Fruit fly (Drosophila melanogaster) whole organism, embryonic: Measurements from ENCODE around the gene CG43796.

Source experiments
- B-H1 ChIP-seq: fragments of 200-800 bp; sonication (Bioruptor generic); IDR thresholded peaks from 3 replicates; pipeline ENCODE4 v1.3.6; 2022; ENCODE audit warnings: missing biosample characterization, missing genetic modification characterization
- Bgb ChIP-seq: fragments of 200-800 bp; sonication (Bioruptor generic); IDR thresholded peaks from 2 replicates; pipeline ENCODE4 v1.3.6; 2022; ENCODE audit warnings: missing biosample characterization, missing genetic modification characterization; ENCODE audit not compliant: partially characterized antibody
- Blimp-1 ChIP-seq: fragments of 200-800 bp; sonication (Bioruptor generic); optimal IDR thresholded peaks from 3 replicates; lab custom pipeline; 2018; ENCODE audit warnings: missing biosample characterization, missing genetic modification characterization, mild to moderate bottlenecking, moderate library complexity, missing genetic modification reagents
- CG10147 ChIP-seq: fragments of 200-800 bp; sonication (Bioruptor generic); optimal IDR thresholded peaks from 2 replicates; lab custom pipeline; 2019; ENCODE audit warnings: missing biosample characterization, mild to moderate bottlenecking, missing genetic modification characterization, moderate library complexity
- CG10462 ChIP-seq: fragments of 200-800 bp; sonication (Bioruptor generic); optimal IDR thresholded peaks from 2 replicates; lab custom pipeline; 2016; ENCODE audit warnings: missing biosample characterization, missing genetic modification characterization
- CG12104 ChIP-seq: fragments of 200-800 bp; sonication (Bioruptor generic); optimal IDR thresholded peaks from 3 replicates; lab custom pipeline; 2016; ENCODE audit warnings: missing biosample characterization, missing genetic modification characterization
- CG13775 ChIP-seq: fragments of 200-800 bp; sonication (Bioruptor generic); optimal IDR thresholded peaks from 3 replicates; lab custom pipeline; 2017; ENCODE audit warnings: missing biosample characterization, mild to moderate bottlenecking, missing genetic modification characterization
- CG13894 ChIP-seq: fragments of 200-800 bp; sonication (Bioruptor generic); optimal IDR thresholded peaks from 3 replicates; lab custom pipeline; 2018; ENCODE audit warnings: missing biosample characterization, mild to moderate bottlenecking, missing genetic modification characterization, moderate library complexity
- CG15696 ChIP-seq: fragments of 200-800 bp; sonication (Bioruptor generic); optimal IDR thresholded peaks from 2 replicates; lab custom pipeline; 2019; ENCODE audit warnings: missing biosample characterization, mild to moderate bottlenecking, missing genetic modification characterization, moderate library complexity
- CG16779 ChIP-seq: fragments of 200-800 bp; sonication (Bioruptor generic); IDR thresholded peaks from 2 replicates; pipeline ENCODE4 v1.3.6; 2022; ENCODE audit warnings: missing biosample characterization, missing genetic modification characterization
- CG17328 ChIP-seq: fragments of 200-800 bp; sonication (Bioruptor generic); IDR thresholded peaks from 2 replicates; pipeline ENCODE4 v1.3.6; 2022; ENCODE audit warnings: missing biosample characterization, missing genetic modification characterization
- CG17802 ChIP-seq: fragments of 200-800 bp; sonication (Bioruptor generic); optimal IDR thresholded peaks from 2 replicates; lab custom pipeline; 2018; ENCODE audit warnings: missing biosample characterization, mild to moderate bottlenecking, missing genetic modification characterization, moderate library complexity
- CG17829 ChIP-seq: fragments of 200-800 bp; optimal IDR thresholded peaks from 2 replicates; lab custom pipeline; 2019; ENCODE audit warnings: missing biosample characterization, mild to moderate bottlenecking, missing genetic modification characterization, moderate library complexity
- CG18599 ChIP-seq: fragments of 200-800 bp; sonication (Bioruptor generic); optimal IDR thresholded peaks from 3 replicates; lab custom pipeline; 2017; ENCODE audit warnings: missing biosample characterization, missing genetic modification characterization, mild to moderate bottlenecking, moderate library complexity, missing genetic modification reagents
- CG31365 ChIP-seq: fragments of 200-800 bp; sonication (Bioruptor generic); optimal IDR thresholded peaks from 2 replicates; lab custom pipeline; 2018; ENCODE audit warnings: missing biosample characterization, mild to moderate bottlenecking, missing genetic modification characterization
- CG31388 ChIP-seq: fragments of 200-800 bp; sonication (Bioruptor generic); optimal IDR thresholded peaks from 2 replicates; lab custom pipeline; 2016; ENCODE audit warnings: missing biosample characterization, missing genetic modification characterization
- CG32772 ChIP-seq: fragments of 200-800 bp; sonication (Bioruptor generic); IDR thresholded peaks from 2 replicates; pipeline ENCODE4 v1.3.6; 2022; ENCODE audit warnings: missing biosample characterization, missing genetic modification characterization
- CG3281 ChIP-seq: fragments of 200-800 bp; sonication (Bioruptor generic); optimal IDR thresholded peaks from 3 replicates; lab custom pipeline; 2017; ENCODE audit warnings: missing biosample characterization, mild to moderate bottlenecking, missing genetic modification characterization
- CG33213 ChIP-seq: fragments of 200-800 bp; sonication (Bioruptor generic); optimal IDR thresholded peaks from 3 replicates; lab custom pipeline; 2016; ENCODE audit warnings: missing biosample characterization, missing genetic modification characterization
- CG3838 ChIP-seq: fragments of 200-800 bp; sonication (Bioruptor generic); optimal IDR thresholded peaks from 3 replicates; lab custom pipeline; 2016; ENCODE audit warnings: missing biosample characterization, missing genetic modification characterization
- CG6175 ChIP-seq: fragments of 200-800 bp; sonication (Bioruptor generic); IDR thresholded peaks from 3 replicates; pipeline ENCODE4 v1.3.6; 2022; ENCODE audit warnings: missing biosample characterization, missing genetic modification characterization
- CG6272 ChIP-seq: fragments of 200-800 bp; sonication (Bioruptor generic); IDR thresholded peaks from 2 replicates; pipeline ENCODE4 v1.3.6; 2022; ENCODE audit warnings: missing biosample characterization, missing genetic modification characterization
- CG8359 ChIP-seq: fragments of 200-800 bp; sonication (Bioruptor generic); optimal IDR thresholded peaks from 2 replicates; lab custom pipeline; 2017; ENCODE audit warnings: missing biosample characterization, mild to moderate bottlenecking, missing genetic modification characterization, borderline replicate concordance
- CTCF ChIP-seq: fragments of 200-800 bp; sonication (Bioruptor generic); optimal IDR thresholded peaks from 2 replicates; lab custom pipeline; 2017; ENCODE audit warnings: missing biosample characterization, mild to moderate bottlenecking, missing genetic modification characterization, moderate library complexity
- Doc2 ChIP-seq: fragments of 200-800 bp; sonication (Bioruptor generic); IDR thresholded peaks from 2 replicates; pipeline ENCODE4 v1.3.6; 2022; ENCODE audit warnings: missing biosample characterization, missing genetic modification characterization
- Ets97D ChIP-seq: fragments of 200-800 bp; sonication (Bioruptor generic); optimal IDR thresholded peaks from 3 replicates; lab custom pipeline; 2016; ENCODE audit warnings: missing biosample characterization, missing genetic modification characterization
- Hr51 ChIP-seq, 2 experiments: fragments of 200-800 bp; sonication (Bioruptor generic); optimal IDR thresholded peaks; 2 replicates in 1 of 2; 3 replicates in 1 of 2; lab custom pipeline; 2016 to 2018; ENCODE audit warnings: missing biosample characterization in 2 of 2, missing genetic modification characterization in 2 of 2, mild to moderate bottlenecking in 1 of 2, moderate library complexity in 1 of 2
- MESR4 ChIP-seq: fragments of 200-800 bp; sonication (Bioruptor generic); optimal IDR thresholded peaks from 2 replicates; lab custom pipeline; 2018; ENCODE audit warnings: missing biosample characterization, mild to moderate bottlenecking, missing genetic modification characterization, moderate library complexity
- Nf-YB ChIP-seq: fragments of 200-800 bp; sonication (Bioruptor generic); optimal IDR thresholded peaks from 3 replicates; lab custom pipeline; 2019; ENCODE audit warnings: missing biosample characterization, mild to moderate bottlenecking, missing genetic modification characterization, moderate library complexity
- Oaz ChIP-seq: fragments of 200-800 bp; sonication (Bioruptor generic); IDR thresholded peaks from 2 replicates; pipeline ENCODE4 v1.3.6; 2022; ENCODE audit warnings: missing biosample characterization, missing genetic modification characterization
- PHDP ChIP-seq: fragments of 200-800 bp; sonication (Bioruptor generic); optimal IDR thresholded peaks from 3 replicates; lab custom pipeline; 2018; ENCODE audit warnings: missing biosample characterization, mild to moderate bottlenecking, missing genetic modification characterization, moderate library complexity
- Ptx1 ChIP-seq: fragments of 200-800 bp; sonication (Bioruptor generic); IDR thresholded peaks from 2 replicates; pipeline ENCODE4 v1.3.6; 2022; ENCODE audit warnings: missing biosample characterization, missing genetic modification characterization
- Ravus ChIP-seq: fragments of 200-800 bp; sonication (Bioruptor generic); IDR thresholded peaks from 2 replicates; pipeline ENCODE4 v1.3.6; 2022; ENCODE audit warnings: missing biosample characterization, missing genetic modification characterization
- Rfx ChIP-seq: fragments of 200-800 bp; sonication (Bioruptor generic); IDR thresholded peaks from 2 replicates; pipeline ENCODE4 v1.3.6; 2022; ENCODE audit warnings: missing biosample characterization, missing genetic modification characterization
- Sox102F ChIP-seq: fragments of 200-800 bp; sonication (Bioruptor generic); optimal IDR thresholded peaks from 2 replicates; lab custom pipeline; 2018; ENCODE audit warnings: missing biosample characterization, mild to moderate bottlenecking, missing genetic modification characterization, moderate library complexity
- Trl ChIP-seq, 3 experiments: fragments of >200 bp in 2 of 3; fragments of 200-800 bp in 1 of 3; sonication (Bioruptor generic) in 1 of 3; optimal IDR thresholded peaks; 2 replicates in 1 of 3; 3 replicates in 2 of 3; lab custom pipeline; 2016 to 2017; ENCODE audit warnings: missing biosample characterization in 1 of 3, missing genetic modification characterization in 1 of 3
- abd-A ChIP-seq: fragments of 200-800 bp; sonication (Bioruptor generic); optimal IDR thresholded peaks from 3 replicates; lab custom pipeline; 2019; ENCODE audit warnings: missing biosample characterization, mild to moderate bottlenecking, missing genetic modification characterization, moderate library complexity
- ato ChIP-seq: fragments of 200-800 bp; sonication (Bioruptor generic); IDR thresholded peaks from 2 replicates; pipeline ENCODE4 v1.3.6; 2022; ENCODE audit warnings: missing biosample characterization, missing genetic modification characterization; ENCODE audit not compliant: partially characterized antibody
- cwo ChIP-seq: fragments of 200-800 bp; sonication (Bioruptor generic); optimal IDR thresholded peaks from 3 replicates; lab custom pipeline; 2017; ENCODE audit warnings: missing biosample characterization, missing genetic modification characterization, mild to moderate bottlenecking, moderate library complexity, missing genetic modification reagents
- emc ChIP-seq: fragments of 200-800 bp; sonication (Bioruptor generic); optimal IDR thresholded peaks from 2 replicates; lab custom pipeline; 2016; ENCODE audit warnings: missing biosample characterization, missing genetic modification characterization
- exex ChIP-seq: fragments of 200-800 bp; sonication (Bioruptor generic); optimal IDR thresholded peaks from 4 replicates; lab custom pipeline; 2018; ENCODE audit warnings: missing biosample characterization, mild to moderate bottlenecking, missing genetic modification characterization, moderate library complexity
- mld ChIP-seq: fragments of 200-800 bp; sonication (Bioruptor generic); IDR thresholded peaks from 3 replicates; pipeline ENCODE4 v1.3.6; 2022; ENCODE audit warnings: missing biosample characterization, missing genetic modification characterization; ENCODE audit not compliant: partially characterized antibody
- nerfin-2 ChIP-seq: fragments of 200-800 bp; sonication (Bioruptor generic); IDR thresholded peaks from 2 replicates; pipeline ENCODE4 v1.3.6; 2022; ENCODE audit warnings: missing biosample characterization, missing genetic modification characterization; ENCODE audit not compliant: partially characterized antibody
- onecut ChIP-seq: fragments of 200-800 bp; sonication (Bioruptor generic); IDR thresholded peaks from 2 replicates; pipeline ENCODE4 v1.3.6; 2022; ENCODE audit warnings: missing biosample characterization, missing genetic modification characterization
- pan ChIP-seq, 4 experiments: fragments of >200 bp in 3 of 4; fragments of 200-800 bp in 1 of 4; sonication (Bioruptor generic) in 1 of 4; optimal IDR thresholded peaks in 3 of 4; IDR thresholded peaks in 1 of 4; 2 replicates each; pipeline versions ENCODE4 v1.3.6 to Lab custom; 2017 to 2022; ENCODE audit warnings: missing biosample characterization in 2 of 4, missing genetic modification characterization in 2 of 4, mixed read lengths in 1 of 4
- sens ChIP-seq: fragments of 200-800 bp; sonication (Bioruptor generic); peaks from one replicate; lab custom pipeline; 2016; ENCODE audit warnings: missing biosample characterization, missing genetic modification characterization
- sug ChIP-seq: fragments of 200-800 bp; optimal IDR thresholded peaks from 2 replicates; lab custom pipeline; 2019; ENCODE audit warnings: missing biosample characterization, mild to moderate bottlenecking, missing genetic modification characterization, moderate library complexity
- tna ChIP-seq: fragments of 200-800 bp; sonication (Bioruptor generic); IDR thresholded peaks from 2 replicates; pipeline ENCODE4 v1.3.6; 2022; ENCODE audit warnings: missing biosample characterization, missing genetic modification characterization; ENCODE audit not compliant: partially characterized antibody
- z ChIP-seq: fragments of 200-800 bp; sonication (Bioruptor generic); IDR thresholded peaks from 3 replicates; pipeline ENCODE4 v1.3.6; 2022; ENCODE audit warnings: missing biosample characterization, missing genetic modification characterization
- zen2 ChIP-seq: fragments of 200-800 bp; sonication (Bioruptor generic); IDR thresholded peaks from 3 replicates; pipeline ENCODE4 v1.3.6; 2022; ENCODE audit warnings: missing biosample characterization, missing genetic modification characterization; ENCODE audit not compliant: partially characterized antibody

CG43796 gene

DNA sequence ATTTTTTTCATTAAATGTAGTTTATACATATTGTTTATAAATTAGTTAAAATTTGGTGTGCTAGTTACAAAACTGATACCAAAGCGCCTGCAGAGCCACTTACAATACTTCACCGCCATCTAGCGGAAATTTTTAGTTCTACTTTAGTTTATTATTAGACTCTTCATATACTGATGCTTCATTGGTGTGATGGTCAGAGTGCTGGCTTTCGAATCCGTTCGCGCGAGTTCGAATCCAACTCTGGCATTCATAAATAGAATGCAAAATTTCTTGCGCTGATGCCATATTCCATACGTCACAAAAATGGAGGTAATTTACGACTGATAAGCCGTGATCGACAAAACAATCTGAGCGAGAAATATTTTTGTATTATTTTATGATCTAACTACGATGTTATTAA, 3.4 kb downstream of the CG43796 start (continued):
- TF ChIP-seq Oaz (GFP tag; lab: Robert Waterston, UW) = no peak
- TF ChIP-seq exex (tag; lab: Kevin White, UChicago) = peak; percentile 37
- no peak for TF ChIP-seq onecut (GFP tag; lab: Robert Waterston, UW)
- peak; percentile 6 for TF ChIP-seq CG17829 (tag; lab: Kevin White, UChicago)
- TF ChIP-seq zen2 (GFP tag; lab: Robert Waterston, UW) = peak; percentile 68
- peak; percentile 38; the same call in 1 of the 2 replicates for TF ChIP-seq ato
- TF ChIP-seq CG3281 (GFP tag; lab: Kevin White, UChicago) = peak; percentile 3
- no peak for TF ChIP-seq cwo (GFP tag; lab: Kevin White, UChicago)
- no peak for TF ChIP-seq Rfx (GFP tag; lab: Robert Waterston, UW)
- TF ChIP-seq nerfin-2 (GFP tag; lab: Robert Waterston, UW) = peak; percentile 79
- no peak for TF ChIP-seq CG13894 (tag; lab: Kevin White, UChicago)
- peak; percentile 67; the same call in 1 of the 2 replicates for TF ChIP-seq tna (GFP tag; lab: Robert Waterston, UW)
- TF ChIP-seq Bgb = peak; percentile 78
- TF ChIP-seq Doc2 (GFP tag; lab: Robert Waterston, UW) = no peak
- TF ChIP-seq CG15696 = no peak
- no peak for TF ChIP-seq PHDP (tag; lab: Kevin White, UChicago)
- peak; percentile 87 for TF ChIP-seq sens (GFP tag; lab: Kevin White, UChicago)
- no peak for TF ChIP-seq CG17802 (tag; lab: Kevin White, UChicago)
- TF ChIP-seq sug (tag; lab: Kevin White, UChicago) = peak; percentile 1
- no peak for TF ChIP-seq CG32772
- no peak for TF ChIP-seq CG31388 (GFP tag; lab: Kevin White, UChicago)
- TF ChIP-seq CG33213 (GFP tag; lab: Kevin White, UChicago) = peak; percentile 7
- TF ChIP-seq CG6272 (GFP tag; lab: Robert Waterston, UW) = no peak
- no peak for TF ChIP-seq CG3838 (GFP tag; lab: Kevin White, UChicago)
- no peak for TF ChIP-seq Hr51 (GFP tag; optimal IDR thresholded peaks at IDR 0.05; lab: Kevin White, UChicago)
- no peak for TF ChIP-seq Ptx1 (GFP tag; lab: Robert Waterston, UW)
- TF ChIP-seq CG18599 (GFP tag; lab: Kevin White, UChicago) = no peak
- no peak for TF ChIP-seq abd-A
- TF ChIP-seq Ets97D = no peak
- TF ChIP-seq Nf-YB (GFP tag; lab: Kevin White, UChicago) = no peak
- no peak for TF ChIP-seq CG10462 (GFP tag; lab: Kevin White, UChicago)
- TF ChIP-seq emc (GFP tag; lab: Kevin White, UChicago) = no peak
- TF ChIP-seq z (GFP tag; lab: Robert Waterston, UW) = no peak
- no peak for TF ChIP-seq B-H1 (GFP tag; lab: Robert Waterston, UW)
- no peak for TF ChIP-seq Blimp-1 (GFP tag; lab: Kevin White, UChicago)
- peak; percentile 50 for TF ChIP-seq CG31365 (tag; lab: Kevin White, UChicago)
- TF ChIP-seq Sox102F (GFP tag; lab: Kevin White, UChicago) = no peak
- TF ChIP-seq pan (optimal IDR thresholded peaks at IDR 0.05; lab: Kevin White, UChicago) = no peak
- peak in 1 of 2 experiments; percentile 11 for TF ChIP-seq pan (GFP tag; optimal IDR thresholded peaks at IDR 0.05 in 1 of 2, IDR thresholded peaks at IDR 0.05 in 1 of 2)
- no peak for TF ChIP-seq CG10147
- TF ChIP-seq CG13775 (GFP tag; lab: Kevin White, UChicago) = no peak
- no peak for TF ChIP-seq CG17328 (GFP tag; lab: Robert Waterston, UW)
- TF ChIP-seq mld (GFP tag; lab: Robert Waterston, UW) = peak; percentile 67; the same call in 2 of the 3 replicates
- no peak for TF ChIP-seq MESR4 (GFP tag; lab: Kevin White, UChicago)
- peak; percentile 96 for TF ChIP-seq CTCF
- TF ChIP-seq CG8359 = no peak
- TF ChIP-seq CG12104 (GFP tag; lab: Kevin White, UChicago) = no peak
- TF ChIP-seq CG16779 (GFP tag; lab: Robert Waterston, UW) = no peak
- no peak for TF ChIP-seq CG6175 (GFP tag; lab: Robert Waterston, UW)
- TF ChIP-seq Ravus = no peak
- TF ChIP-seq Trl (optimal IDR thresholded peaks at IDR 0.05; lab: Kevin White, UChicago) = no peak
- TF ChIP-seq Trl (GFP tag; optimal IDR thresholded peaks at IDR 0.05; lab: Kevin White, UChicago) = no peak
